Worm (Caenorhabditis elegans): ENCODE measurements around the gene mec-14.

DNA sequence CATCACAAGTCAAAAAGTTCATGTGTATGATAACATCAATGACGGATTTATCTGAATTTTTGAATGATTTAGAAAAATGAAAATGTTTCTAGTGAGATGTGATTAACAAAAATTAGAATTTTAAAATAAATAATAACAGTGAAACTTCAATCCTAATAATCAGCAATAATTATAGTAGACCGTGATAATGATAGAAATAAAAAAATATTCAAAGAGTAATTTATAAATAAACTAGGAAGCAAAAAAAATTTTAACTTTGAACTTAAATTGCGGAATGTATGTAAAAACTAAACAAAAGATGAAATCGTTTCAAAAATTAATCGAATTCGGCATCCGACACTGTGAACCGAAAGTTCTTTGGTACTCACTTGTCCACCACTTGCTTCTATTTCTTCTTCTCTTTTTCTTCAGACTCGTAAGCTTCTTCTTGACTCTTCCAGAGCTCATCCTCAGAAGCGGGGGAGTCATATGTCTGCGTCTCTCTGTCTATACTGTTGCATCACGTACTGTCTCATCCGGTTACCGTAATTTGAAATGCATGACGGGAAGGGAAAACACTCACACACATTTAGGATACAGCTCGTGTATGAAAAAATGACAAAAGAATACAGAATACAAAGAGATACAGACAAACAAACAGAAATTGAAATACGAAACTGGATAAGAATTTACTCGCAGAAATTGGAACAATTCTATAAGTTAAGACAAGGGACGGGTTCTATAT is at the start of gene mec-14:
- TF ChIP-seq unc-62 (GFP tag; optimal IDR thresholded peaks at IDR 0.05) (no peak), aly-2 (tag; optimal IDR thresholded peaks at IDR 0.05) (no peak), snpc-4 (tag; optimal IDR thresholded peaks at IDR 0.05) (no peak), ZK546.5 (tag; optimal IDR thresholded peaks at IDR 0.05) (no peak), sem-4 (tag; optimal IDR thresholded peaks at IDR 0.05) (no peak), ztf-11 (tag; optimal IDR thresholded peaks at IDR 0.05) (no peak), fos-1 (tag; optimal IDR thresholded peaks at IDR 0.05) (no peak)
